Fruit fly (Drosophila melanogaster): ENCODE results near the gene Eip74EF.
A peak's percentile ranks its signal among the peaks of the same experiment; 100 is the strongest.

Eip74EF gene

DNA sequence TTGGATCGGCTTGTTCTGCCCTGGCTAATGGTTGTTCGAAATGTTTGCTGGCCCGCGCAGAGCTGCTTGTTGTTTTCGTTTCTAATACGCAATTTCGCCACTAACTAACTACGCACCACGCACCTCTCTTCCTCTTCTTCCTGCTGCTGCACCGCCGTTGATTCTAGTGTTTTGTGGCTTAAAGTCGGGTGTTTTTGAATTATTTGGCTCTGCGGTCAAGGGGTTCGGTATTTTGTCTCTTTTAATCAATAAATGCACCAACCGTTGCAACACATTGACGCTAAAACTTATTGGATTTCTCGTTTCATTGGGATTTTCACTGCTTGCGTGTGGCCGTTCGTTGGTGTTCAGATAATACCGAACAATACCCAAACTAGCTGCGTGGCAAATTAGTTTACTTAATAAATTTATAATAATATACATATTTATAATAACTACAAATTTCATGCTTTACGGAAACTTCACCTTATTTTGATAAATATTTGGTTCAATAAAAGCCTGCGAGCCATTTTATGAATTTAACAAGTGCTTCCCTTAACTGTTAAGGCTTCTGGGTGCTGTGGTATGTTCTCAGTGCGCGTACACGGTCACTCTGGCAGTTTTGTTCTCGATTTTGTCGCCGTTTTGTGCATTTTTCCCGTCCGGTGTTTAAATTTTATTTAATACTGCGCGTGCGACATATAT is 89.5 kb downstream of the Eip74EF start, which contains the start of the genes Edc3 and Nedd4 (continued):
- TF ChIP-seq CG9727 (GFP tag; optimal IDR thresholded peaks at IDR 0.05): peak; percentile 1
- no peak for TF ChIP-seq HLH4C (GFP tag; IDR thresholded peaks at IDR 0.05; ENCODE audit: partially characterized antibody)
- TF ChIP-seq HmgD (GFP tag; optimal IDR thresholded peaks at IDR 0.05): no peak
- TF ChIP-seq CG13624 (GFP tag; optimal IDR thresholded peaks at IDR 0.05): peak; percentile 93
- peak; percentile 26 for TF ChIP-seq CG18599 (GFP tag; optimal IDR thresholded peaks at IDR 0.05)
- TF ChIP-seq CG12299 (tag; optimal IDR thresholded peaks at IDR 0.05): peak; percentile 23
- TF ChIP-seq BEAF-32 (GFP tag; optimal IDR thresholded peaks at IDR 0.05): peak; percentile 48
- TF ChIP-seq CG9797 (GFP tag; optimal IDR thresholded peaks at IDR 0.05): peak; percentile 92
- peak in 1 of 2 experiments; percentile 13 for TF ChIP-seq crp (GFP tag; optimal IDR thresholded peaks at IDR 0.05)
- TF ChIP-seq CG17385 (GFP tag; optimal IDR thresholded peaks at IDR 0.05): peak; percentile 94
- no peak for TF ChIP-seq CG13296 (GFP tag; optimal IDR thresholded peaks at IDR 0.05)
- TF ChIP-seq wor (GFP tag; IDR thresholded peaks at IDR 0.05): no peak
- TF ChIP-seq trem (tag; optimal IDR thresholded peaks at IDR 0.05): peak; percentile 76
- peak; percentile 41 for TF ChIP-seq D19A (tag; optimal IDR thresholded peaks at IDR 0.05)
- peak; percentile 23 for TF ChIP-seq dm (GFP tag; optimal IDR thresholded peaks at IDR 0.05)
- TF ChIP-seq CG2120 (GFP tag; optimal IDR thresholded peaks at IDR 0.05): no peak
- no peak for TF ChIP-seq pho (GFP tag; optimal IDR thresholded peaks at IDR 0.05)
- no peak for TF ChIP-seq Hand (GFP tag; optimal IDR thresholded peaks at IDR 0.05)
- no peak for TF ChIP-seq Eip74EF (GFP tag; optimal IDR thresholded peaks at IDR 0.05)
- no peak for TF ChIP-seq CG6272 (GFP tag; IDR thresholded peaks at IDR 0.05)
- TF ChIP-seq Trl (optimal IDR thresholded peaks at IDR 0.05): no peak
- TF ChIP-seq Trl (GFP tag; optimal IDR thresholded peaks at IDR 0.05): no peak
- peak; percentile 25 for TF ChIP-seq Vsx1 (GFP tag; optimal IDR thresholded peaks at IDR 0.05)
- TF ChIP-seq CG31441 (GFP tag; IDR thresholded peaks at IDR 0.05): peak; percentile 54; the same call in 1 of the 2 replicates
- no peak for TF ChIP-seq CG15073 (GFP tag; optimal IDR thresholded peaks at IDR 0.05)
- no peak for TF ChIP-seq CG7786 (GFP tag; optimal IDR thresholded peaks at IDR 0.05)
- no peak for TF ChIP-seq CG14050 (GFP tag; IDR thresholded peaks at IDR 0.05)
- TF ChIP-seq CG1832 (GFP tag; optimal IDR thresholded peaks at IDR 0.05): no peak
- peak; percentile 39 for TF ChIP-seq CG13775 (GFP tag; optimal IDR thresholded peaks at IDR 0.05)
- no peak for TF ChIP-seq Blimp-1 (GFP tag; optimal IDR thresholded peaks at IDR 0.05)
- no peak for TF ChIP-seq lola (GFP tag; optimal IDR thresholded peaks at IDR 0.05)
- no peak for TF ChIP-seq stc (GFP tag; IDR thresholded peaks at IDR 0.05)
- TF ChIP-seq Fer1 (GFP tag; optimal IDR thresholded peaks at IDR 0.05): peak; percentile 5
- no peak for TF ChIP-seq Oli (tag; optimal IDR thresholded peaks at IDR 0.05)
- TF ChIP-seq Poxn (GFP tag; IDR thresholded peaks at IDR 0.05): no peak
- TF ChIP-seq ATbp (GFP tag; optimal IDR thresholded peaks at IDR 0.05): no peak
- TF ChIP-seq CG13424 (tag; optimal IDR thresholded peaks at IDR 0.05): peak; percentile 18
- TF ChIP-seq sima (GFP tag; optimal IDR thresholded peaks at IDR 0.05): no peak
- no peak for TF ChIP-seq CG43689 (GFP tag; IDR thresholded peaks at IDR 0.05)
- TF ChIP-seq CG10147 (GFP tag; optimal IDR thresholded peaks at IDR 0.05): peak; percentile 46
- no peak for TF ChIP-seq chif (GFP tag; optimal IDR thresholded peaks at IDR 0.05)
- no peak for TF ChIP-seq CG13894 (tag; optimal IDR thresholded peaks at IDR 0.05)
- peak in 1 of 2 experiments; percentile 9 for TF ChIP-seq dpn (GFP tag; optimal IDR thresholded peaks at IDR 0.05)
- TF ChIP-seq CoRest (tag; optimal IDR thresholded peaks at IDR 0.05): peak; percentile 40
- 0 out of 3 replicates have a peak, but pooled peaks have one; percentile 5 for TF ChIP-seq zfh1 (GFP tag; IDR thresholded peaks at IDR 0.05)
- TF ChIP-seq CG1529 (GFP tag; optimal IDR thresholded peaks at IDR 0.05): no peak
- TF ChIP-seq Sox100B (GFP tag; optimal IDR thresholded peaks at IDR 0.05): peak; percentile 30
- TF ChIP-seq oc (tag; optimal IDR thresholded peaks at IDR 0.05): no peak
- TF ChIP-seq CG6175 (GFP tag; IDR thresholded peaks at IDR 0.05): no peak
